Fruit fly (Drosophila melanogaster) whole organism, adult: ENCODE data around the gene CG1703.

Experiments
- CG33017 ChIP-seq: fragments of 200-800 bp; sonication (Bioruptor generic); optimal IDR thresholded peaks from 2 replicates; lab custom pipeline; 2018; ENCODE audit warnings: missing biosample characterization, mild to moderate bottlenecking, missing genetic modification characterization, moderate library complexity
- CG7045 ChIP-seq: fragments of 200-800 bp; sonication (Bioruptor generic); optimal IDR thresholded peaks from 2 replicates; lab custom pipeline; 2017; ENCODE audit warnings: missing biosample characterization, mild to moderate bottlenecking, missing genetic modification characterization
- CG7101 ChIP-seq: fragments of 200-800 bp; sonication (Bioruptor generic); optimal IDR thresholded peaks from 2 replicates; lab custom pipeline; 2018; ENCODE audit warnings: missing biosample characterization, mild to moderate bottlenecking, missing genetic modification characterization, moderate library complexity
- Hr96 ChIP-seq: fragments of 200-800 bp; sonication (Bioruptor generic); optimal IDR thresholded peaks from 2 replicates; lab custom pipeline; 2016; ENCODE audit warnings: missing biosample characterization, missing genetic modification characterization
- Mnt ChIP-seq: fragments of 200-800 bp; sonication (Bioruptor generic); optimal IDR thresholded peaks from 2 replicates; lab custom pipeline; 2016; ENCODE audit warnings: missing biosample characterization, mild to moderate bottlenecking, missing genetic modification characterization
- cic ChIP-seq: fragments of 200-800 bp; sonication (Bioruptor generic); optimal IDR thresholded peaks from 2 replicates; lab custom pipeline; 2017; ENCODE audit warnings: missing biosample characterization, mild to moderate bottlenecking, missing genetic modification characterization, moderate library complexity
- cnc ChIP-seq, 2 experiments: fragments of >200 bp; optimal IDR thresholded peaks; 2 replicates each; lab custom pipeline; 2017
- kay ChIP-seq: fragments of 200-800 bp; sonication (Bioruptor generic); peaks from one replicate; lab custom pipeline; 2016; ENCODE audit warnings: missing biosample characterization, missing genetic modification characterization, borderline replicate concordance
- ovo ChIP-seq: fragments of 200-800 bp; sonication (Bioruptor generic); optimal IDR thresholded peaks from 2 replicates; lab custom pipeline; 2016; ENCODE audit warnings: missing biosample characterization, missing genetic modification characterization
- pad ChIP-seq: fragments of 200-800 bp; sonication (Bioruptor generic); optimal IDR thresholded peaks from 3 replicates; lab custom pipeline; 2017; ENCODE audit warnings: missing biosample characterization, missing genetic modification characterization, mild to moderate bottlenecking, moderate library complexity, missing genetic modification reagents
- tj ChIP-seq: fragments of 200-800 bp; sonication (Bioruptor generic); optimal IDR thresholded peaks from 3 replicates; lab custom pipeline; 2017; ENCODE audit warnings: missing biosample characterization, mild to moderate bottlenecking, missing genetic modification characterization, moderate library complexity
- toe ChIP-seq: fragments of 200-800 bp; sonication (Bioruptor generic); optimal IDR thresholded peaks from 2 replicates; lab custom pipeline; 2016; ENCODE audit warnings: missing biosample characterization, missing genetic modification characterization

dm6 chrX:11601408-11601807 lies 10.3 kb upstream of the CG1703 start:
- TF ChIP-seq cnc (optimal IDR thresholded peaks at IDR 0.05; lab: Kevin White, UChicago) (no peak), ovo (no peak), cic (GFP tag; lab: Kevin White, UChicago) (no peak), Mnt (GFP tag; lab: Kevin White, UChicago) (no peak), pad (GFP tag; lab: Kevin White, UChicago) (no peak), Hr96 (GFP tag; lab: Kevin White, UChicago) (no peak), CG33017 (tag; lab: Kevin White, UChicago) (no peak), kay (peak; percentile 56), toe (GFP tag; lab: Kevin White, UChicago) (no peak), tj (peak; percentile 41), CG7045 (no peak), CG7101 (tag; lab: Kevin White, UChicago) (no peak)
